Worm (Caenorhabditis elegans) whole organism, midembryonic: ENCODE results near the gene srab-13.

Experiments
- T22C8.4 ChIP-seq: fragments of 200-800 bp; sonication (Bioruptor generic); IDR thresholded peaks from 2 replicates; pipeline ENCODE4 v1.3.6; 2022; ENCODE audit warnings: missing genetic modification characterization, missing compliant biosample characterization
- cog-1 ChIP-seq: sonication (generic microtip); optimal IDR thresholded peaks from 2 replicates; lab custom pipeline; 2016; ENCODE audit warnings: missing genetic modification characterization, missing compliant biosample characterization
- flt-1 ChIP-seq: fragments of 200-800 bp; sonication (Bioruptor generic); IDR thresholded peaks from 2 replicates; pipeline ENCODE4 v1.3.6; 2022; ENCODE audit warnings: missing genetic modification characterization, missing compliant biosample characterization
- klf-2 ChIP-seq: fragments of 200-800 bp; sonication (Bioruptor generic); conservative IDR thresholded peaks from 2 replicates; pipeline ENCODE4 v1.3.6; 2022; ENCODE audit warnings: missing genetic modification reagents, missing genetic modification characterization, missing compliant biosample characterization
- med-1 ChIP-seq: sonication (generic microtip); optimal IDR thresholded peaks from 2 replicates; lab custom pipeline; 2017; ENCODE audit warnings: missing genetic modification characterization, mild to moderate bottlenecking, missing compliant biosample characterization, antibody characterized with exemption, missing genetic modification reagents; ENCODE audit not compliant: insufficient read depth
- ref-1 ChIP-seq: fragments of 200-800 bp; sonication (Bioruptor generic); conservative IDR thresholded peaks from 2 replicates; pipeline ENCODE4 v1.3.6; 2022; ENCODE audit warnings: missing genetic modification reagents, missing genetic modification characterization, missing compliant biosample characterization
- tab-1 ChIP-seq: fragments of 200-800 bp; sonication (Bioruptor generic); IDR thresholded peaks from 2 replicates; pipeline ENCODE4 v1.3.6; 2022; ENCODE audit warnings: missing genetic modification characterization, missing compliant biosample characterization
- ztf-23 ChIP-seq: fragments of 200-800 bp; sonication (Bioruptor generic); IDR thresholded peaks from 2 replicates; pipeline ENCODE4 v1.3.6; 2022; ENCODE audit warnings: missing genetic modification reagents, missing genetic modification characterization, missing compliant biosample characterization

DNA sequence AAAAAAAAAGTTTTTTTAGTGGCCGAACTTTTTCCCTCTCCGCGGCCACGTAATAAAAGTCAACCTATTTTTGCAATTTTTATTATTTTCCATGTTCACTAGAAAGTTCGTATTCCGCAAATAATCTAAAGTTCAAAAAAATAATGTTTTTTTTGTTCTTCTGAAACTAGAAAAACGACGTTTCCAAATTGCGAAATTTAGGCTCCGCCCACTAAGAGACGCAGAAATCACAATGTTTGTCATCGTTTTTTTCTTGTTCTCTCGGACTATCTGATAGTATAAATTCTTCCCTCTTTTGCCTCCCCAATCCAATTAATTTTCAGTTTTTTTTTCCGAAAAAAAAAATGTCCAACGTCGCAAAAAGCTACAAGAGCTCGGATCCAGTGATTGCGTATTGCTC lies 29.6 kb upstream of the srab-13 start, which contains the start of gene comt-3:
- no peak for TF ChIP-seq ztf-23 (GFP tag; lab: Robert Waterston, UW)
- TF ChIP-seq med-1 (GFP tag; lab: Kevin White, UChicago) = no peak
- TF ChIP-seq flt-1 (GFP tag; lab: Robert Waterston, UW) = no peak
- no peak for TF ChIP-seq tab-1 (GFP tag; lab: Robert Waterston, UW)
- no peak for TF ChIP-seq klf-2 (GFP tag; lab: Robert Waterston, UW)
- TF ChIP-seq T22C8.4 (GFP tag; lab: Robert Waterston, UW) = no peak
- TF ChIP-seq ref-1 (GFP tag; lab: Robert Waterston, UW) = no peak
- no peak for TF ChIP-seq cog-1 (tag; lab: Kevin White, UChicago)
